Worm (Caenorhabditis elegans): ENCODE results near the gene F36D4.4.

The F36D4.4 gene

DNA sequence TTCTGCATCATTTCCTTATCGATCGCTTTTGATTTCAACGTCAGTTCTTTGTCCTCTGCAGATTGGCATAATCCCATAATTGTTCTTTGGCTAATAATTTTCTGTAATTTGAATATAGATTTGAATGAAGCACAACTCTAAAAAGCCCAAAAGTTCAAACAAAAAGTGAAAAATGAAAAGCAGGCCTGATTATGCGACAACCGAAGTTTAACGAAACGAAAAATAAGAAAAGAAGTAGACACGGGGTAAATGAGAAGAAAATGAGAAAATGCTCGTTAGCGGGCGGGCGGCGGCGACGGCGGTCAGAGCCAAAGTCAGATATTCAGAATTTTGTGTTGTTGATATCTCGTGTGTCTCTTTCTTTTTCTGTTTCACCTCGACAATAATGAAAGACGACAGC is 54.7 kb downstream of the F36D4.4 start, which contains the start of gene gpa-3:
Gene gpa-3 (minus strand): TSS at position 101 of the 400 bp plus-strand sequence.
- no peak for TF ChIP-seq pat-9 (tag; optimal IDR thresholded peaks at IDR 0.05)
- TF ChIP-seq tbx-7 (tag; optimal IDR thresholded peaks at IDR 0.05) = no peak

DNA sequence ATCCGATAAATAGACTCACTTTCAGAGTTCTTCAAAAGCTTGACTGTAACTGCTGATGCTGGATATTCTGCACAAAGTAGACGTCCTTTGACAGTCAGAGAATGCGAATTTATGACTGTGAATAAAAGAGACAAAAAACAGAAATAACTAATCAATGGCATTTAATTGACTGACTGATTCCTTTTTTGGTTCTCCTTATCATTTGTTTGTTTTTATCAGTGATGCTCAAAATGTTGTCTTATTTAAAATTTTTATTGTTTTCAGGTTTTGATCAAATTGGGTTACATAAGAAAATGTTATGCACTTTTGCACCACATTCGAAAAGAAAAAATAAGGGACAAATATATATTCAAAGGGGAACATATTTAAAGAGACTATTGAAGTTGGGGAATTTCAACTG is 58.1 kb downstream of the F36D4.4 start, which contains the start of gene ttr-49:
Gene ttr-49 (minus strand): TSS at position 171 of the 400 bp plus-strand sequence.
- TF ChIP-seq nhr-232 (tag; optimal IDR thresholded peaks at IDR 0.05) = no peak
- TF ChIP-seq hlh-6 (tag; optimal IDR thresholded peaks at IDR 0.05) = no peak
- no peak for TF ChIP-seq unc-42 (tag; optimal IDR thresholded peaks at IDR 0.05)
- TF ChIP-seq pros-1 (tag; optimal IDR thresholded peaks at IDR 0.05) = no peak
- TF ChIP-seq tbx-2 (tag; optimal IDR thresholded peaks at IDR 0.05) = no peak
- TF ChIP-seq elt-4 (tag; optimal IDR thresholded peaks at IDR 0.05) = no peak
- no peak for TF ChIP-seq fkh-6 (tag; optimal IDR thresholded peaks at IDR 0.05)
- TF ChIP-seq dve-1 (tag; optimal IDR thresholded peaks at IDR 0.05) = no peak
- no peak for TF ChIP-seq che-1 (tag; optimal IDR thresholded peaks at IDR 0.05)
- TF ChIP-seq fax-1 (tag; optimal IDR thresholded peaks at IDR 0.05) = no peak
- TF ChIP-seq odd-2 (tag; optimal IDR thresholded peaks at IDR 0.05) = no peak
- no peak for TF ChIP-seq eyg-1 (tag; optimal IDR thresholded peaks at IDR 0.05)
- no peak for TF ChIP-seq ceh-31 (tag; optimal IDR thresholded peaks at IDR 0.05)
- no peak for TF ChIP-seq pag-3 (tag; optimal IDR thresholded peaks at IDR 0.05; ENCODE audit: borderline replicate concordance)
- no peak for TF ChIP-seq ceh-24 (tag; optimal IDR thresholded peaks at IDR 0.05)
- no peak for TF ChIP-seq ceh-22 (tag; optimal IDR thresholded peaks at IDR 0.05)

DNA sequence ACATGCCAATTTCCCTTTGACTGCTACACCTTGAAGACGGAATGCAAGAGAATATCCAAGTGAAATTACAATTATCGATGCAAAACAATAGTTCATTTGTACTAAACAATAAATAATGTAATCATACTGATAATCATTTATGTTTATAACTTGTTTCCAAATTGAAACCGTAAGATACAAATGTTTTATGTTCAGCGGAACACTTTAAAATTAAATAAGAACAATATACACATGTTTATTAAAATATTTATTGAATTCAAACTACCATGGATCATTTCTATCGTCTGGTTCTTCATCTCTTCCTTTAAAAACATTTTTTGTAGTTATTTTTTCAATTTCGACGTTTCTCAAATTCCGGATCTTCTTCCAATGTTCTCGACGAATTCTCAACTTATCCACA is 59.0 kb downstream of the F36D4.4 start, which contains the start of gene ttr-40:
Gene ttr-40 (minus strand): TSS at position 101 of the 400 bp plus-strand sequence.
- TF ChIP-seq ceh-9 (tag; optimal IDR thresholded peaks at IDR 0.05) (no peak), unc-86 (tag; optimal IDR thresholded peaks at IDR 0.05) (no peak), ceh-30 (tag; optimal IDR thresholded peaks at IDR 0.05) (no peak), odd-2 (tag; optimal IDR thresholded peaks at IDR 0.05) (no peak), ahr-1 (tag; optimal IDR thresholded peaks at IDR 0.05) (no peak), pax-1 (tag; optimal IDR thresholded peaks at IDR 0.05) (no peak), tbx-2 (tag; optimal IDR thresholded peaks at IDR 0.05) (no peak), unc-55 (GFP tag; optimal IDR thresholded peaks at IDR 0.05) (no peak), nhr-11 (tag; optimal IDR thresholded peaks at IDR 0.05) (no peak), unc-42 (tag; optimal IDR thresholded peaks at IDR 0.05) (no peak)

DNA sequence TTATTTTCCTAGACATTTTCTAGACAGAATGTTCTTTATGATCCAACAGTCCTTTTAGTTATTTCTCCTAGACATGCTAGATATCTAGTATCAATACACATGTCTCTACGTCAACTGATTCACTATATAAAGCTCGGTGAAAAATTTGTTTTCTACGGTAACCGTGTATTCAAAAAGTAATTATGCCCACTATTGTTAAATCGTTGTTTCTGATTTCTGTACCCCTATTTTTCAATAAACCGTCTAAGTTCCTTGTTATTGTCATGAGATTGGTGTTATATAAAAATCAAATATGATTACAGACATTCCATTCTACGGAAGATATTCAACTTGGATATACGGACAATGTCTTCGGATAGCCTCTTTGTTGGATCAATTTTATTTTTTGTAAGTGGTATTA is 61.5 kb downstream of the F36D4.4 start, which contains the start of gene srx-46:
Gene srx-46 (plus strand): TSS at position 301 of the 400 bp plus-strand sequence.
- no peak for TF ChIP-seq ztf-16 (tag; optimal IDR thresholded peaks at IDR 0.05)
- TF ChIP-seq ceh-48 (tag; optimal IDR thresholded peaks at IDR 0.05) = no peak
- no peak for TF ChIP-seq fkh-10 (GFP tag; optimal IDR thresholded peaks at IDR 0.05)
- TF ChIP-seq madf-2 (tag; optimal IDR thresholded peaks at IDR 0.05) = no peak
- no peak for TF ChIP-seq unc-55 (GFP tag; optimal IDR thresholded peaks at IDR 0.05)
- TF ChIP-seq fkh-6 (tag; optimal IDR thresholded peaks at IDR 0.05) = no peak
- TF ChIP-seq pqm-1 (tag; optimal IDR thresholded peaks at IDR 0.05) = no peak
- TF ChIP-seq unc-3 (GFP tag; conservative IDR thresholded peaks at IDR 0.05) = no peak
- TF ChIP-seq unc-3 (tag; optimal IDR thresholded peaks at IDR 0.05) = no peak
- TF ChIP-seq eyg-1 (tag; optimal IDR thresholded peaks at IDR 0.05) = no peak
- no peak for TF ChIP-seq nhr-11 (tag; optimal IDR thresholded peaks at IDR 0.05)

All from whole organism, late embryonic.